Worm (Caenorhabditis elegans): ENCODE results near the gene K08B5.1.

ce11 chrX:16597791-16598190, 39.6 kb downstream of the K08B5.1 start:
- TF ChIP-seq pha-4 (tag; optimal IDR thresholded peaks at IDR 0.05): no peak
- no peak for TF ChIP-seq ama-1 (optimal IDR thresholded peaks at IDR 0.05)
- TF ChIP-seq pqm-1 (tag; optimal IDR thresholded peaks at IDR 0.05): no peak
- no peak for TF ChIP-seq nhr-11 (tag; optimal IDR thresholded peaks at IDR 0.05)
- TF ChIP-seq ttx-3 (tag; optimal IDR thresholded peaks at IDR 0.05): no peak
- no peak for TF ChIP-seq fkh-6 (tag; optimal IDR thresholded peaks at IDR 0.05)
- TF ChIP-seq hlh-6 (tag; optimal IDR thresholded peaks at IDR 0.05): no peak
- TF ChIP-seq tbx-7 (tag; optimal IDR thresholded peaks at IDR 0.05): no peak
- no peak for TF ChIP-seq ceh-9 (tag; optimal IDR thresholded peaks at IDR 0.05)
- no peak for TF ChIP-seq madf-2 (tag; optimal IDR thresholded peaks at IDR 0.05)
- no peak for TF ChIP-seq pat-9 (tag; optimal IDR thresholded peaks at IDR 0.05)
- TF ChIP-seq ceh-6 (GFP tag; optimal IDR thresholded peaks at IDR 0.05): no peak
- TF ChIP-seq rnt-1 (tag; optimal IDR thresholded peaks at IDR 0.05): no peak
- no peak for TF ChIP-seq dmd-4 (tag; optimal IDR thresholded peaks at IDR 0.05; ENCODE audit: borderline replicate concordance)

Measured in whole organism, late embryonic.